Worm (Caenorhabditis elegans) whole organism, L2 larva: ENCODE data around the gene F09C6.3.

Experiments
- C34F6.9 ChIP-seq: fragments of 150-350 bp; optimal IDR thresholded peaks from 2 replicates; lab custom pipeline; 2014; ENCODE audit warnings: missing biosample characterization, missing genetic modification characterization
- F13H6.1 ChIP-seq: sonication (generic microtip); optimal IDR thresholded peaks from 2 replicates; lab custom pipeline; 2016; ENCODE audit warnings: missing genetic modification characterization, missing compliant biosample characterization
- R02D3.7 ChIP-seq: fragments of 150-350 bp; optimal IDR thresholded peaks from 2 replicates; lab custom pipeline; 2014; ENCODE audit warnings: missing biosample characterization, missing genetic modification characterization
- Y55F3AM.14 ChIP-seq: fragments of 200-800 bp; sonication (Bioruptor generic); optimal IDR thresholded peaks from 2 replicates; lab custom pipeline; 2018; ENCODE audit warnings: mild to moderate bottlenecking, missing genetic modification characterization, missing compliant biosample characterization
- ZK546.5 ChIP-seq: sonication (generic microtip); optimal IDR thresholded peaks from 2 replicates; lab custom pipeline; 2017; ENCODE audit warnings: missing biosample characterization, missing genetic modification characterization
- alr-1 ChIP-seq: fragments of 150-350 bp; optimal IDR thresholded peaks from 2 replicates; lab custom pipeline; 2014; ENCODE audit warnings: missing biosample characterization, missing genetic modification characterization
- aly-2 ChIP-seq: fragments of 150-350 bp; optimal IDR thresholded peaks from 2 replicates; lab custom pipeline; 2014; ENCODE audit warnings: missing biosample characterization, missing genetic modification characterization
- ama-1 ChIP-seq: fragments of 150-350 bp; optimal IDR thresholded peaks from 2 replicates; lab custom pipeline; 2018; ENCODE audit warnings: inconsistent platforms
- crh-2 ChIP-seq: sonication (generic microtip); optimal IDR thresholded peaks from 2 replicates; lab custom pipeline; 2017; ENCODE audit warnings: missing biosample characterization, missing genetic modification characterization
- dmd-4 ChIP-seq: sonication (generic microtip); optimal IDR thresholded peaks from 2 replicates; lab custom pipeline; 2017; ENCODE audit warnings: missing biosample characterization, missing genetic modification characterization
- egl-27 ChIP-seq: sonication (generic microtip); optimal IDR thresholded peaks from 3 replicates; lab custom pipeline; 2017; ENCODE audit warnings: missing biosample characterization, missing genetic modification reagents, missing genetic modification characterization
- elt-3 ChIP-seq: sonication (generic microtip); optimal IDR thresholded peaks from 2 replicates; lab custom pipeline; 2017; ENCODE audit warnings: missing biosample characterization, missing genetic modification characterization
- fos-1 ChIP-seq: fragments of 150-350 bp; optimal IDR thresholded peaks from 2 replicates; lab custom pipeline; 2014; ENCODE audit warnings: missing biosample characterization, missing genetic modification characterization
- gmeb-1 ChIP-seq: fragments of 150-350 bp; optimal IDR thresholded peaks from 2 replicates; lab custom pipeline; 2014; ENCODE audit warnings: missing biosample characterization, missing genetic modification characterization
- lin-11 ChIP-seq: fragments of 150-350 bp; sonication (generic microtip); optimal IDR thresholded peaks from 2 replicates; lab custom pipeline; 2014; ENCODE audit warnings: missing biosample characterization, missing genetic modification characterization, inconsistent platforms, mixed read lengths
- lin-13 ChIP-seq: fragments of 150-350 bp; optimal IDR thresholded peaks from 2 replicates; lab custom pipeline; 2014; ENCODE audit warnings: missing biosample characterization, missing genetic modification reagents, missing genetic modification characterization
- lin-39 ChIP-seq: fragments of 150-350 bp; optimal IDR thresholded peaks from 2 replicates; lab custom pipeline; 2014; ENCODE audit warnings: missing biosample characterization, missing genetic modification reagents, missing genetic modification characterization
- lsy-2 ChIP-seq, 2 experiments: fragments of 150-350 bp in 1 of 2; sonication (generic microtip) in 1 of 2; optimal IDR thresholded peaks; 2 replicates each; lab custom pipeline; 2014 to 2017; ENCODE audit warnings: missing biosample characterization in 2 of 2, missing genetic modification characterization in 2 of 2
- mab-5 ChIP-seq: fragments of 150-350 bp; optimal IDR thresholded peaks from 2 replicates; lab custom pipeline; 2014; ENCODE audit warnings: missing biosample characterization, missing genetic modification characterization
- mbf-1 ChIP-seq: sonication (generic microtip); optimal IDR thresholded peaks from 2 replicates; lab custom pipeline; 2017; ENCODE audit warnings: missing biosample characterization, missing genetic modification characterization
- mdl-1 ChIP-seq, 2 experiments: fragments of 150-350 bp in 1 of 2; sonication (generic microtip) in 1 of 2; optimal IDR thresholded peaks; 2 replicates each; lab custom pipeline; 2017; ENCODE audit warnings: missing biosample characterization in 2 of 2, missing genetic modification characterization in 2 of 2
- nhr-10 ChIP-seq: sonication (generic microtip); optimal IDR thresholded peaks from 2 replicates; lab custom pipeline; 2017; ENCODE audit warnings: missing biosample characterization, missing genetic modification characterization
- nhr-11 ChIP-seq: fragments of 150-350 bp; optimal IDR thresholded peaks from 2 replicates; lab custom pipeline; 2014; ENCODE audit warnings: missing biosample characterization, missing genetic modification characterization
- nhr-12 ChIP-seq: fragments of 150-350 bp; optimal IDR thresholded peaks from 2 replicates; lab custom pipeline; 2014; ENCODE audit warnings: missing biosample characterization, missing genetic modification characterization
- nhr-129 ChIP-seq: fragments of 150-350 bp; optimal IDR thresholded peaks from 2 replicates; lab custom pipeline; 2014; ENCODE audit warnings: missing biosample characterization, missing genetic modification characterization
- nhr-21 ChIP-seq: fragments of 150-350 bp; optimal IDR thresholded peaks from 2 replicates; lab custom pipeline; 2014; ENCODE audit warnings: missing biosample characterization, missing genetic modification characterization
- nhr-23 ChIP-seq: fragments of 150-350 bp; optimal IDR thresholded peaks from 2 replicates; lab custom pipeline; 2014; ENCODE audit warnings: missing biosample characterization, missing genetic modification reagents, missing genetic modification characterization
- nhr-237 ChIP-seq: fragments of 150-350 bp; optimal IDR thresholded peaks from 2 replicates; lab custom pipeline; 2014; ENCODE audit warnings: missing biosample characterization, missing genetic modification characterization
- nhr-25 ChIP-seq: fragments of 150-350 bp; sonication (generic microtip); optimal IDR thresholded peaks from 3 replicates; lab custom pipeline; 2014; ENCODE audit warnings: missing biosample characterization, missing genetic modification characterization
- nhr-6 ChIP-seq: fragments of 150-350 bp; optimal IDR thresholded peaks from 2 replicates; lab custom pipeline; 2014; ENCODE audit warnings: missing biosample characterization, missing genetic modification characterization
- peb-1 ChIP-seq: fragments of 150-350 bp; optimal IDR thresholded peaks from 2 replicates; lab custom pipeline; 2014; ENCODE audit warnings: missing biosample characterization, missing genetic modification characterization
- sem-4 ChIP-seq: fragments of 150-350 bp; optimal IDR thresholded peaks from 2 replicates; lab custom pipeline; 2014; ENCODE audit warnings: missing biosample characterization, missing genetic modification reagents, missing genetic modification characterization
- skn-1 ChIP-seq: sonication (generic microtip); optimal IDR thresholded peaks from 2 replicates; lab custom pipeline; 2017; ENCODE audit warnings: missing biosample characterization, missing genetic modification characterization
- snpc-4 ChIP-seq: fragments of 150-350 bp; optimal IDR thresholded peaks from 2 replicates; lab custom pipeline; 2014; ENCODE audit warnings: missing biosample characterization, missing genetic modification characterization
- unc-39 ChIP-seq: fragments of 150-350 bp; optimal IDR thresholded peaks from 2 replicates; lab custom pipeline; 2014; ENCODE audit warnings: missing biosample characterization, missing genetic modification characterization
- unc-62 ChIP-seq: fragments of 150-350 bp; optimal IDR thresholded peaks from 2 replicates; lab custom pipeline; 2014; ENCODE audit warnings: missing biosample characterization, missing genetic modification reagents, missing genetic modification characterization
- zag-1 ChIP-seq: fragments of 150-350 bp; optimal IDR thresholded peaks from 2 replicates; lab custom pipeline; 2014; ENCODE audit warnings: missing biosample characterization, missing genetic modification characterization
- ztf-11 ChIP-seq: sonication (generic microtip); optimal IDR thresholded peaks from 2 replicates; lab custom pipeline; 2017; ENCODE audit warnings: missing biosample characterization, missing genetic modification characterization
- ztf-4 ChIP-seq: fragments of 150-350 bp; optimal IDR thresholded peaks from 2 replicates; lab custom pipeline; 2014; ENCODE audit warnings: missing biosample characterization, missing genetic modification characterization

The F09C6.3 gene

DNA sequence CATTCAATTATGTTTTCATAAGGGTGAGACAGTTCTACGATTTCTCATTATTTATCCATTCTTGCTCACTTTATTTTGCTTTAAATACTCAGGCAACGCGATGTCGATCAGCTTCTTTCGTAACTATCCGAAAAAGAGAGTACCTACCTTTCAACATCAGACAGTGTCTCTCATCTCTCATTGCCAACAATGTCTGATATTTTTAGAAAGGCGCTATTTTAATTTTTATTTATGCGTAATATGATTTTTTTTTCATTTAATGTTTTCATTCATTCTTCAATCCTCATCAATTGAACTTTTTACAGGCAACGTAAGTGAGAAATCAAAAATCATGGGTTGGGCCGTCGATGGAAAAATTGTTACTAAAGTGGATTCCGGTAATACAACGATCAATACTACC lies 4.8 kb upstream of the F09C6.3 start, which contains the start of gene F09C6.13:
F09C6.13 (plus strand) TSS at position 301 of the 400 bp plus-strand sequence.
- TF ChIP-seq lsy-2 (tag; optimal IDR thresholded peaks at IDR 0.05; lab: Kevin White, UChicago) (no peak), ZK546.5 (tag; lab: Kevin White, UChicago) (no peak), mdl-1 (tag; optimal IDR thresholded peaks at IDR 0.05; lab: Kevin White, UChicago) (no peak), nhr-25 (tag; lab: Kevin White, UChicago) (no peak), nhr-6 (tag; lab: Kevin White, UChicago) (no peak), Y55F3AM.14 (no peak), ztf-4 (tag; lab: Kevin White, UChicago) (no peak), alr-1 (tag; lab: Kevin White, UChicago) (no peak), mbf-1 (tag; lab: Kevin White, UChicago) (no peak), R02D3.7 (tag; lab: Kevin White, UChicago) (no peak), snpc-4 (no peak), nhr-21 (tag; lab: Kevin White, UChicago) (no peak), peb-1 (tag; lab: Kevin White, UChicago) (no peak), crh-2 (tag; lab: Kevin White, UChicago) (no peak), unc-39 (tag; lab: Kevin White, UChicago) (no peak), nhr-23 (no peak)

DNA sequence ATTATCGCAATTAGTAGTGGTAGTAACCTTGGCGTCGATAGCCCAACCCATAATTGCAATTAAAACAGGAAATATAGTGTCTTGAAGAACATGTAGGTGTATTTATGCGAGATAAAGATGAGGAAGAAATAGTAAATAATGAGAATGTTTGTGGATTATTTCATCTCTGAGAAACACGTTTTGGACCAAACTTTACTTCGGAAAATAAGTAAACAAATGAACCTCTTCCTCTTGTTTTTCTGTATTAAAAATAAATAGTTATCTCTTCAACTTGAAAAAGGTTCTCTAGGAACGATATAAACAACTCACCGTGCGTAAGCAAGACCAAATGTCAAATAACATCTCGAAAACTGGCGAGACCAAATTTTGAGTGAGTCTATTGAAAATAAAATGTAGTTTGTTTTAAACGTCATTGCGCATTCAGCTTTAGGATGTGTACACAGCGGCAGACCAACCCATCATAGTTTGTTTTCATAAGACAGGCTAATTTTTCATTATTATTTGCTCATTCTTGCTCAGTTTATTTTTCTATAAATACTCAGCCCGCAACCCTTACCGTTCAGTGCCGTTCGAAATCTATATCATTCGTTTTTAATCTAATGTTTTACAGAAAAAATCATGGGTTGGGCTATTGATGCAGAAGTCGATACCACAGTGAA lies 2.4 kb upstream of the F09C6.3 start, which contains the start of the genes F09C6.11 and F09C6.12:
F09C6.11 (minus strand) TSS at position 51 of the 659 bp plus-strand sequence.
F09C6.12 (plus strand) TSS at position 609 of the 659 bp plus-strand sequence.
- TF ChIP-seq R02D3.7 (tag; lab: Kevin White, UChicago) (no peak), Y55F3AM.14 (no peak), skn-1 (tag; lab: Kevin White, UChicago) (no peak), fos-1 (tag; lab: Kevin White, UChicago) (no peak), nhr-25 (tag; lab: Kevin White, UChicago) (no peak), snpc-4 (no peak), crh-2 (tag; lab: Kevin White, UChicago) (no peak), mbf-1 (tag; lab: Kevin White, UChicago) (no peak), nhr-129 (tag; lab: Kevin White, UChicago) (no peak), nhr-11 (tag; lab: Kevin White, UChicago) (no peak), peb-1 (tag; lab: Kevin White, UChicago) (no peak), ztf-11 (tag; lab: Kevin White, UChicago) (no peak), lin-11 (tag; lab: Kevin White, UChicago) (no peak), C34F6.9 (tag; lab: Kevin White, UChicago) (no peak), alr-1 (tag; lab: Kevin White, UChicago) (no peak), F13H6.1 (tag; lab: Kevin White, UChicago) (no peak), nhr-12 (no peak), nhr-10 (tag; lab: Kevin White, UChicago) (no peak)

DNA sequence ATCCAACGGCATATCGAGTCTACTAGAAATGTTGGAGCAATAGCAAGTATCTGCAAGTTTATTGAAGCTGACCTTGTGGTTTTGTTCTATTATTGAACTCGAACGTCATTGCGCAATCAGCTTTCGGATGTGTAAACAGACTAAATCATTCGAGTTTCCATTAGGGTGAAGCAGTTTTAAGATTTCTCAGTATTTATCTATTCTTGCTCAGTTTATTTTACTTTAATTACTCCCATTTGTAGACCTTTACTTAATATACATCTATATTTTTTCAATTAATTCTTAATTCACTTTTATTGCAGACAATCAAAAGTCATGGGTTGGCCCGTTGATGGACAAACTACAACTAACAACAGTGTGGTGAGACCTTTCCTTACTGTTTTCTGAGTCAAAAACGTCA lies 725 bp upstream of the F09C6.3 start, which contains the start of gene F09C6.14:
F09C6.14 (plus strand) TSS at position 301 of the 400 bp plus-strand sequence.
- TF ChIP-seq nhr-21 (tag; lab: Kevin White, UChicago), result no peak
- no peak for TF ChIP-seq fos-1 (tag; lab: Kevin White, UChicago)
- TF ChIP-seq F13H6.1 (tag; lab: Kevin White, UChicago), result no peak
- TF ChIP-seq ZK546.5 (tag; lab: Kevin White, UChicago), result no peak
- TF ChIP-seq peb-1 (tag; lab: Kevin White, UChicago), result no peak
- TF ChIP-seq skn-1 (tag; lab: Kevin White, UChicago), result no peak
- TF ChIP-seq snpc-4, result no peak
- no peak for TF ChIP-seq egl-27 (tag; lab: Kevin White, UChicago)
- TF ChIP-seq nhr-10 (tag; lab: Kevin White, UChicago), result no peak
- no peak for TF ChIP-seq zag-1
- no peak for TF ChIP-seq ztf-11 (tag; lab: Kevin White, UChicago)
- no peak for TF ChIP-seq gmeb-1
- TF ChIP-seq nhr-6 (tag; lab: Kevin White, UChicago), result no peak
- TF ChIP-seq R02D3.7 (tag; lab: Kevin White, UChicago), result no peak
- no peak for TF ChIP-seq Y55F3AM.14
- no peak for TF ChIP-seq alr-1 (tag; lab: Kevin White, UChicago)
- no peak for TF ChIP-seq nhr-12
- no peak for TF ChIP-seq mdl-1 (tag; optimal IDR thresholded peaks at IDR 0.05; lab: Kevin White, UChicago)
- no peak for TF ChIP-seq lin-11 (tag; lab: Kevin White, UChicago)

DNA sequence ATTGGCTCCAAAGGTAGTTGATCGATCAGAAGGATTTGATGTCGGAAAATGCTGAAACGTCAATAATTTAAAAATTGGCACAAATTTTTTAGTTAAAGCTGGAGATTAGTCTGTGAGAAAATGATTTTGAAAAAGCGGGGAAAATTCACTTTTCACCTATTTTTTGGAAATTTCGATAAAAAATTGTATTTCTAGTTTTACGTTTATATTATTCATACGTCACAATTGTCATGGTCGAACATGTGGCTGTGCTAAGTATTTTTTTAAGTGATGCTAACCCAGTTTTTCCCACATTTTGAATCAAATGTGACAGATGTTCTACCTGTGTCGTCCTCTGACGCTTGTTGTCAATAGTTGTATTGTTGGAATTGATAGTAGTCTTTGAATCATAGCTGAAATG lies 422 bp downstream of the F09C6.3 start:
- TF ChIP-seq nhr-6 (tag; lab: Kevin White, UChicago) (no peak), unc-62 (GFP tag; lab: Kevin White, UChicago) (no peak), sem-4 (tag; lab: Kevin White, UChicago) (no peak), nhr-21 (tag; lab: Kevin White, UChicago) (no peak), nhr-23 (no peak), alr-1 (tag; lab: Kevin White, UChicago) (no peak), ama-1 (lab: Kevin White, UChicago) (no peak), mab-5 (tag; lab: Kevin White, UChicago) (no peak), aly-2 (no peak), lin-13 (GFP tag; lab: Kevin White, UChicago) (no peak), lin-11 (tag; lab: Kevin White, UChicago) (no peak), lin-39 (no peak), elt-3 (no peak), nhr-237 (tag; lab: Kevin White, UChicago) (no peak), dmd-4 (no peak)
